Fruit fly (Drosophila melanogaster): ENCODE results near the gene CG10516.

CG10516 gene

DNA sequence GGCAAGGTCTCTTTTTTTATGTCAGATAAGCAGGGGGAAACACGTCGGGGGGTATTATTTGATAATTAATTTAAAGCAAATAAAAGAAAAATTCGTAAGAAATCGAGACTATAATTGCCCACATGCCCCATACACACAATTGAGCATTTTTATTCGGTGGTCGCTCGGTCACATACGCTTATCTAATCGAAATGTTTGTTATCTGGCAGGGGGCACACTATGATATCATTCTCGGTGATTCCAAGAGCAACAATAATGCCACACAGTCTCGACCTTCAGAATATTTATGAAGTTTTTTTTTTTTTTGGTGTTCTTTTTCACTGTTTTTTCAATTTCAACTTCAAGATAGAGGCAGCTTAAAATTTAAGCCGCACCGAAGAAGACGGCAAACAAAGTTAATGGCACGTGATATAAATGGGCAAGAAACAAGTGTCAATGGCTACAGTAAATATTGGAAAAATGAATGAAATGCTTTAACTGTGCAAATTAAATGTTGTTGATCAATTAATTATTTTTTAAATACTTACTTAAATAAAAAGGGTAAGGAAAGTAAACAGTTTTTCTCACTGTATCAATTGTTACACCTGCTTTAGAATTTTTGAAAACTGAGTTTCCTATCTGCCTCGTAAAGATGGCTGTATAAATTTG lies 31.5 kb downstream of the CG10516 start (continued):
- TF ChIP-seq bab2 (GFP tag; optimal IDR thresholded peaks at IDR 0.05) (peak; percentile 50), CG11093 (GFP tag; IDR thresholded peaks at IDR 0.05) (peak; percentile 26; the same call in 1 of the 3 replicates), Taf1 (GFP tag; IDR thresholded peaks at IDR 0.05) (no peak), CG42726 (GFP tag; IDR thresholded peaks at IDR 0.05; ENCODE audit: partially characterized antibody) (no peak), pita (GFP tag; optimal IDR thresholded peaks at IDR 0.05) (no peak), otp (GFP tag; IDR thresholded peaks at IDR 0.05) (no peak), HLH3B (GFP tag; IDR thresholded peaks at IDR 0.05) (peak; percentile 40; the same call in 1 of the 2 replicates), CG13894 (tag; optimal IDR thresholded peaks at IDR 0.05) (peak; percentile 10), hth (optimal IDR thresholded peaks at IDR 0.05) (no peak), CG3281 (GFP tag; optimal IDR thresholded peaks at IDR 0.05) (peak; percentile 65), Mad (GFP tag; optimal IDR thresholded peaks at IDR 0.05) (peak; percentile 21), CG8281 (tag; optimal IDR thresholded peaks at IDR 0.05) (peak; percentile 46), CG2678 (tag; optimal IDR thresholded peaks at IDR 0.05) (peak; percentile 65), Dref (GFP tag; IDR thresholded peaks at IDR 0.05) (no peak), Lim3 (GFP tag; IDR thresholded peaks at IDR 0.05) (no peak), Deaf1 (tag; optimal IDR thresholded peaks at IDR 0.05) (no peak), wek (GFP tag; optimal IDR thresholded peaks at IDR 0.05) (no peak), Ada2b (GFP tag; IDR thresholded peaks at IDR 0.05) (peak; percentile 45; the same call in 1 of the 2 replicates), jigr1 (GFP tag; IDR thresholded peaks at IDR 0.05) (no peak), chinmo (GFP tag; IDR thresholded peaks at IDR 0.05; ENCODE audit: partially characterized antibody) (peak; percentile 85; the same call in 3 of the 4 replicates), CG3995 (GFP tag; optimal IDR thresholded peaks at IDR 0.05) (no peak), CG31388 (GFP tag; optimal IDR thresholded peaks at IDR 0.05) (no peak), gcm2 (GFP tag; optimal IDR thresholded peaks at IDR 0.05) (no peak), CG14014 (GFP tag; IDR thresholded peaks at IDR 0.05) (peak; percentile 65), twi (tag; optimal IDR thresholded peaks at IDR 0.05) (peak; percentile 7), CG10274 (GFP tag; optimal IDR thresholded peaks at IDR 0.05) (no peak), CG15479 (GFP tag; optimal IDR thresholded peaks at IDR 0.05) (no peak), sug (tag; optimal IDR thresholded peaks at IDR 0.05) (peak; percentile 97), CG12219 (GFP tag; optimal IDR thresholded peaks at IDR 0.05) (peak; percentile 28), ash1 (GFP tag; optimal IDR thresholded peaks at IDR 0.05) (no peak), trh (GFP tag; optimal IDR thresholded peaks at IDR 0.05) (no peak), Ets65A (GFP tag) (no peak), pum (GFP tag; optimal IDR thresholded peaks at IDR 0.05) (no peak), ro (GFP tag; IDR thresholded peaks at IDR 0.05) (no peak), Hmx (GFP tag; optimal IDR thresholded peaks at IDR 0.05) (no peak), CG31224 (GFP tag; IDR thresholded peaks at IDR 0.05) (peak; percentile 49; the same call in 1 of the 2 replicates), CG10431 (GFP tag; optimal IDR thresholded peaks at IDR 0.05) (no peak), MESR4 (GFP tag; optimal IDR thresholded peaks at IDR 0.05) (no peak), al (GFP tag; IDR thresholded peaks at IDR 0.05) (no peak), da (GFP tag; optimal IDR thresholded peaks at IDR 0.05) (no peak), ato (GFP tag; IDR thresholded peaks at IDR 0.05; ENCODE audit: partially characterized antibody) (no peak), CrebB (tag; optimal IDR thresholded peaks at IDR 0.05) (no peak), CG8290 (GFP tag; optimal IDR thresholded peaks at IDR 0.05) (no peak), CG8290 (tag; optimal IDR thresholded peaks at IDR 0.05) (peak in 1 of 2 experiments; percentile 41), D (optimal IDR thresholded peaks at IDR 0.05) (no peak), D (GFP tag; optimal IDR thresholded peaks at IDR 0.05) (no peak), Tbp (GFP tag; optimal IDR thresholded peaks at IDR 0.05) (no peak), cad (GFP tag; optimal IDR thresholded peaks at IDR 0.05) (no peak), Dad (GFP tag; optimal IDR thresholded peaks at IDR 0.05) (no peak), Sox102F (GFP tag; optimal IDR thresholded peaks at IDR 0.05) (peak; percentile 39), unpg (GFP tag; optimal IDR thresholded peaks at IDR 0.05) (peak; percentile 59), CG32767 (GFP tag; IDR thresholded peaks at IDR 0.05) (0 out of 2 replicates have a peak, but pooled peaks have one; percentile 28)

Measured in whole organism, embryonic.